Fruit fly (Drosophila melanogaster) whole organism, embryonic: ENCODE data around the gene Traf4.

Source experiments
- ATbp ChIP-seq: fragments of 200-800 bp; sonication (Bioruptor generic); optimal IDR thresholded peaks from 2 replicates; lab custom pipeline; 2017; ENCODE audit warnings: missing biosample characterization, mild to moderate bottlenecking, missing genetic modification characterization, missing genetic modification reagents
- Aef1 ChIP-seq: fragments of 200-800 bp; sonication (Bioruptor generic); IDR thresholded peaks from 3 replicates; pipeline ENCODE4 v1.3.6; 2022; ENCODE audit warnings: missing biosample characterization, missing genetic modification characterization
- CG11093 ChIP-seq: fragments of 200-800 bp; sonication (Bioruptor generic); IDR thresholded peaks from 3 replicates; pipeline ENCODE4 v1.3.6; 2022; ENCODE audit warnings: missing biosample characterization, missing genetic modification characterization
- CG13287 ChIP-seq: fragments of 200-800 bp; sonication (Bioruptor generic); IDR thresholded peaks from 2 replicates; pipeline ENCODE4 v1.3.6; 2022; ENCODE audit warnings: missing biosample characterization, missing genetic modification characterization; ENCODE audit not compliant: partially characterized antibody
- CG13624 ChIP-seq: fragments of 200-800 bp; sonication (Bioruptor generic); optimal IDR thresholded peaks from 2 replicates; lab custom pipeline; 2016; ENCODE audit warnings: missing biosample characterization, missing genetic modification characterization
- CG15269 ChIP-seq: fragments of 200-800 bp; sonication (Bioruptor generic); optimal IDR thresholded peaks from 2 replicates; lab custom pipeline; 2018; ENCODE audit warnings: missing biosample characterization, mild to moderate bottlenecking, missing genetic modification characterization, moderate library complexity
- CG17612 ChIP-seq: fragments of 200-800 bp; sonication (Bioruptor generic); IDR thresholded peaks from 2 replicates; pipeline ENCODE4 v1.3.6; 2022; ENCODE audit warnings: missing biosample characterization, missing genetic modification characterization
- CG18262 ChIP-seq: fragments of 200-800 bp; optimal IDR thresholded peaks from 3 replicates; lab custom pipeline; 2019; ENCODE audit warnings: missing biosample characterization, mild to moderate bottlenecking, missing genetic modification characterization, moderate library complexity
- CG3407 ChIP-seq: fragments of 200-800 bp; sonication (Bioruptor generic); optimal IDR thresholded peaks from 2 replicates; lab custom pipeline; 2018; ENCODE audit warnings: missing biosample characterization, mild to moderate bottlenecking, missing genetic modification characterization
- CG34376 ChIP-seq: fragments of 200-800 bp; sonication (Bioruptor generic); optimal IDR thresholded peaks from 2 replicates; lab custom pipeline; 2018; ENCODE audit warnings: missing biosample characterization, mild to moderate bottlenecking, missing genetic modification characterization
- CG3847 ChIP-seq: fragments of 200-800 bp; sonication (Bioruptor generic); IDR thresholded peaks from 2 replicates; pipeline ENCODE4 v1.3.6; 2022; ENCODE audit warnings: missing biosample characterization, missing genetic modification characterization
- CG4404 ChIP-seq: fragments of 200-800 bp; sonication (Bioruptor generic); IDR thresholded peaks from 2 replicates; pipeline ENCODE4 v1.3.6; 2022; ENCODE audit warnings: missing biosample characterization, missing genetic modification characterization
- CG8089 ChIP-seq: fragments of 200-800 bp; sonication (Bioruptor generic); optimal IDR thresholded peaks from 3 replicates; lab custom pipeline; 2016; ENCODE audit warnings: missing biosample characterization, missing genetic modification characterization
- CG8478 ChIP-seq: fragments of >200 bp; optimal IDR thresholded peaks from 2 replicates; lab custom pipeline; 2018
- Gsc ChIP-seq: fragments of 200-800 bp; sonication (Bioruptor generic); IDR thresholded peaks from 2 replicates; pipeline ENCODE4 v1.3.6; 2022; ENCODE audit warnings: missing biosample characterization, missing genetic modification characterization
- Hr78 ChIP-seq, 2 experiments: fragments of 200-800 bp in 1 of 2; fragments of >200 bp in 1 of 2; sonication (Bioruptor generic) in 1 of 2; optimal IDR thresholded peaks; 2 replicates each; lab custom pipeline; 2017 to 2019; ENCODE audit warnings: missing biosample characterization in 2 of 2, missing genetic modification characterization in 2 of 2, mild to moderate bottlenecking in 1 of 2, moderate library complexity in 1 of 2
- Kr ChIP-seq: fragments of 200-800 bp; sonication (Bioruptor generic); optimal IDR thresholded peaks from 2 replicates; lab custom pipeline; 2017; ENCODE audit warnings: missing biosample characterization, mild to moderate bottlenecking, missing genetic modification characterization
- Med ChIP-seq: fragments of 200-800 bp; sonication (Bioruptor generic); peaks from one replicate; lab custom pipeline; 2016; ENCODE audit warnings: missing biosample characterization, missing genetic modification characterization, mild to moderate bottlenecking, inconsistent platforms, moderate library complexity
- Mrtf ChIP-seq: fragments of 200-800 bp; sonication (Bioruptor generic); IDR thresholded peaks from 3 replicates; pipeline ENCODE4 v1.3.6; 2022; ENCODE audit warnings: missing biosample characterization, missing genetic modification characterization
- NfI ChIP-seq: fragments of 200-800 bp; sonication (Bioruptor generic); optimal IDR thresholded peaks from 3 replicates; lab custom pipeline; 2018; ENCODE audit warnings: missing biosample characterization, mild to moderate bottlenecking, missing genetic modification characterization, moderate library complexity
- Poxn ChIP-seq: fragments of 200-800 bp; sonication (Bioruptor generic); IDR thresholded peaks from 2 replicates; pipeline ENCODE4 v1.3.6; 2022; ENCODE audit warnings: missing biosample characterization, missing genetic modification characterization
- Ptx1 ChIP-seq: fragments of 200-800 bp; sonication (Bioruptor generic); IDR thresholded peaks from 2 replicates; pipeline ENCODE4 v1.3.6; 2022; ENCODE audit warnings: missing biosample characterization, missing genetic modification characterization
- Scr ChIP-seq: fragments of 200-800 bp; sonication (Bioruptor generic); IDR thresholded peaks from 2 replicates; pipeline ENCODE4 v1.3.6; 2022; ENCODE audit warnings: missing biosample characterization, missing genetic modification characterization; ENCODE audit not compliant: partially characterized antibody
- Sox102F ChIP-seq: fragments of 200-800 bp; sonication (Bioruptor generic); optimal IDR thresholded peaks from 2 replicates; lab custom pipeline; 2018; ENCODE audit warnings: missing biosample characterization, mild to moderate bottlenecking, missing genetic modification characterization, moderate library complexity
- Spps ChIP-seq: fragments of 200-800 bp; sonication (Bioruptor generic); optimal IDR thresholded peaks from 2 replicates; lab custom pipeline; 2018; ENCODE audit warnings: missing biosample characterization, mild to moderate bottlenecking, missing genetic modification characterization
- Taf1 ChIP-seq: fragments of 200-800 bp; sonication (Bioruptor generic); IDR thresholded peaks from 2 replicates; pipeline ENCODE4 v1.3.6; 2022; ENCODE audit warnings: missing biosample characterization, missing genetic modification characterization
- bcd ChIP-seq: fragments of 200-800 bp; sonication (Bioruptor generic); optimal IDR thresholded peaks from 2 replicates; lab custom pipeline; 2017; ENCODE audit warnings: missing biosample characterization, mild to moderate bottlenecking, missing genetic modification characterization
- btn ChIP-seq: fragments of 200-800 bp; sonication (Bioruptor generic); optimal IDR thresholded peaks from 2 replicates; lab custom pipeline; 2016; ENCODE audit warnings: missing biosample characterization, missing genetic modification characterization
- cg ChIP-seq: fragments of 200-800 bp; sonication (Bioruptor generic); optimal IDR thresholded peaks from 3 replicates; lab custom pipeline; 2019; ENCODE audit warnings: missing biosample characterization, mild to moderate bottlenecking, missing genetic modification characterization, moderate library complexity
- chinmo ChIP-seq: fragments of 200-800 bp; sonication (Bioruptor generic); IDR thresholded peaks from 4 replicates; pipeline ENCODE4 v1.3.6; 2022; ENCODE audit warnings: missing biosample characterization, missing genetic modification characterization; ENCODE audit not compliant: partially characterized antibody
- ci ChIP-seq: fragments of 200-800 bp; sonication (Bioruptor generic); IDR thresholded peaks from 3 replicates; pipeline ENCODE4 v1.3.6; 2022; ENCODE audit warnings: missing biosample characterization, missing genetic modification characterization
- croc ChIP-seq: fragments of 200-800 bp; sonication (Bioruptor generic); conservative IDR thresholded peaks from 3 replicates; pipeline ENCODE4 v1.3.6; 2022; ENCODE audit warnings: missing biosample characterization, missing genetic modification characterization
- da ChIP-seq: fragments of 200-800 bp; sonication (Bioruptor generic); optimal IDR thresholded peaks from 2 replicates; lab custom pipeline; 2016; ENCODE audit warnings: missing biosample characterization, missing genetic modification characterization
- kni ChIP-seq: fragments of 200-800 bp; sonication (Bioruptor generic); optimal IDR thresholded peaks from 3 replicates; lab custom pipeline; 2017; ENCODE audit warnings: mild to moderate bottlenecking, missing biosample characterization, missing genetic modification reagents, missing genetic modification characterization
- mam ChIP-seq: fragments of 200-800 bp; sonication (Bioruptor generic); optimal IDR thresholded peaks from 3 replicates; lab custom pipeline; 2016; ENCODE audit warnings: missing biosample characterization, missing genetic modification characterization
- odd ChIP-seq: fragments of 200-800 bp; sonication (Bioruptor generic); optimal IDR thresholded peaks from 2 replicates; lab custom pipeline; 2017; ENCODE audit warnings: missing biosample characterization, mild to moderate bottlenecking, missing genetic modification characterization
- onecut ChIP-seq: fragments of 200-800 bp; sonication (Bioruptor generic); IDR thresholded peaks from 2 replicates; pipeline ENCODE4 v1.3.6; 2022; ENCODE audit warnings: missing biosample characterization, missing genetic modification characterization
- repo ChIP-seq: fragments of 200-800 bp; sonication (Bioruptor generic); optimal IDR thresholded peaks from 2 replicates; lab custom pipeline; 2016; ENCODE audit warnings: missing biosample characterization, missing genetic modification characterization
- sens ChIP-seq: fragments of 200-800 bp; sonication (Bioruptor generic); peaks from one replicate; lab custom pipeline; 2016; ENCODE audit warnings: missing biosample characterization, missing genetic modification characterization
- sima ChIP-seq: fragments of 200-800 bp; sonication (Bioruptor generic); optimal IDR thresholded peaks from 2 replicates; lab custom pipeline; 2016; ENCODE audit warnings: missing biosample characterization, missing genetic modification characterization
- sisA ChIP-seq: fragments of 200-800 bp; sonication (Bioruptor generic); IDR thresholded peaks from 2 replicates; pipeline ENCODE4 v1.3.6; 2022; ENCODE audit warnings: missing biosample characterization, missing genetic modification characterization
- usp ChIP-seq: fragments of >200 bp; optimal IDR thresholded peaks from 2 replicates; lab custom pipeline; 2017; ENCODE audit warnings: missing biosample characterization, missing genetic modification characterization
- vvl ChIP-seq: fragments of 200-800 bp; sonication (Bioruptor generic); IDR thresholded peaks from 2 replicates; pipeline ENCODE4 v1.3.6; 2022; ENCODE audit warnings: missing biosample characterization, missing genetic modification characterization
- z ChIP-seq: fragments of 200-800 bp; sonication (Bioruptor generic); IDR thresholded peaks from 3 replicates; pipeline ENCODE4 v1.3.6; 2022; ENCODE audit warnings: missing biosample characterization, missing genetic modification characterization

Gene Traf4

DNA sequence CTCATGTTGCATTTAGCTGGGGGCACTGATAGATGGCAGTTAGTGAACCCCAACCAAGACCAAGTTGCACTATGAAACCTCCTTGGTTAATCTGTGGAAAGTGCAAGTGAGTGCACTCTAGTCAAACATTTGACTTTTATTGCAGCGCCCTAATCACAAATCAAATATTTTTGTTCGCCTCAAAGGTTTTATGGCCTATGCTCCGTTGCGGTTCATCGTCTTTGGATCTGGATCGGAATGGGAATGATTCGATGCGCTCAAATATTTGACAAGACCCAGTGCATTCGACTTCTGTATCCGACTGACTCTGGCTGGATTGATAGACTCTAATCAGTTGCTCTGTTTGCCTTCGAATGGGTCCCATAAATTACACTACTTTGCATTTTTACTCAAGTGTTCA lies 3.2 kb downstream of the Traf4 start (continued):
- TF ChIP-seq Kr (peak; percentile 54), CG3407 (GFP tag; lab: Kevin White, UChicago) (peak; percentile 5), CG3847 (GFP tag; lab: Robert Waterston, UW) (no peak), Mrtf (GFP tag; lab: Robert Waterston, UW) (no peak), CG8089 (GFP tag; lab: Kevin White, UChicago) (no peak), Spps (peak; percentile 20), Aef1 (GFP tag; lab: Robert Waterston, UW) (no peak), Med (GFP tag; lab: Kevin White, UChicago) (peak; percentile 5), da (GFP tag; lab: Kevin White, UChicago) (no peak), z (GFP tag; lab: Robert Waterston, UW) (0 out of 3 replicates have a peak, but pooled peaks have one; percentile 41), ci (GFP tag; lab: Robert Waterston, UW) (no peak), CG18262 (tag; lab: Kevin White, UChicago) (peak; percentile 30), CG8478 (no peak)

DNA sequence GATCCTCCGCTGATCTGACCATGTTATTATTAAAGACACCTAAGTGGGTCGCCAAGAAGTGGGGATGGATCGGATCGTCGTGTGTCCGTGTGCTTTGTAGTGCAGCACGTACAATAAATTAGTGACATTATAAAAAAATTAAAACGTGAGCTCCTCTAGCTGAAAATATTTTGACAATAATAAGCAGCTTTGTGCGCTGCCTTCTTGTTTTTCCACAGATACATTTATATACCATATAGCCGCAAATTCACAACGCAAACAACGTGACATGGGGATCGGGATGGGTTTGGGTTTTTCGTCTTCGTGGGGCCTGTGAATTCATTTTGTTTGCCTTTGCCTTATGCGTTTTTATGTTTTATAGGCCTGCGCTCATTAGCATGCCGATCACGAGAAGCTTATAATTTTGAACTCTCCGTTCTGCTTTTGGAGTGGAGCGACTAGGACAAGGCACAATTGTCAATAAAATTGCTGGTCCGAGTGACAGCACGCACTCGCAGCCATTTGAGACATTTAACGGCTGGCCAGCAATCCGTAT lies 4.1 kb downstream of the Traf4 start:
- TF ChIP-seq Taf1 (GFP tag; lab: Robert Waterston, UW) (no peak), Med (GFP tag; lab: Kevin White, UChicago) (peak; percentile 2), CG4404 (GFP tag; lab: Robert Waterston, UW) (no peak), usp (GFP tag; lab: Kevin White, UChicago) (no peak), NfI (no peak), vvl (GFP tag; lab: Robert Waterston, UW) (peak; percentile 52; the same call in 1 of the 2 replicates), CG11093 (GFP tag; lab: Robert Waterston, UW) (no peak), CG15269 (tag; lab: Kevin White, UChicago) (no peak), btn (no peak), onecut (no peak), Scr (GFP tag; lab: Robert Waterston, UW) (no peak), Hr78 (GFP tag; optimal IDR thresholded peaks at IDR 0.05; lab: Kevin White, UChicago) (peak in 1 of 2 experiments; percentile 57), sens (GFP tag; lab: Kevin White, UChicago) (peak; percentile 73), Ptx1 (GFP tag; lab: Robert Waterston, UW) (no peak), odd (GFP tag; lab: Kevin White, UChicago) (no peak), chinmo (GFP tag; lab: Robert Waterston, UW) (0 out of 4 replicates have a peak, but pooled peaks have one; percentile 59), Sox102F (no peak), ATbp (GFP tag; lab: Kevin White, UChicago) (no peak), mam (no peak), CG13624 (no peak), cg (GFP tag; lab: Kevin White, UChicago) (no peak), sisA (GFP tag; lab: Robert Waterston, UW) (no peak), repo (GFP tag; lab: Kevin White, UChicago) (no peak), kni (peak; percentile 88), Gsc (GFP tag; lab: Robert Waterston, UW) (no peak), CG34376 (no peak), croc (GFP tag; lab: Robert Waterston, UW) (no peak), CG13287 (GFP tag; lab: Robert Waterston, UW) (no peak), CG17612 (GFP tag; lab: Robert Waterston, UW) (0 out of 2 replicates have a peak, but pooled peaks have one; percentile 29), sima (GFP tag; lab: Kevin White, UChicago) (no peak), Poxn (GFP tag; lab: Robert Waterston, UW) (no peak), bcd (GFP tag; lab: Kevin White, UChicago) (no peak)
